Worm (Caenorhabditis elegans) whole organism, late embryonic: ENCODE data around the gene C02E7.6.

Source experiments
- ceh-45 ChIP-seq: fragments of 200-800 bp; sonication (Bioruptor generic); IDR thresholded peaks from 2 replicates; pipeline ENCODE4 v1.3.6; 2022; ENCODE audit warnings: missing genetic modification reagents, missing genetic modification characterization, missing compliant biosample characterization
- ceh-9 ChIP-seq: sonication (generic microtip); optimal IDR thresholded peaks from 2 replicates; lab custom pipeline; 2016; ENCODE audit warnings: mild to moderate bottlenecking, missing genetic modification characterization, inconsistent platforms, missing compliant biosample characterization
- nhr-11 ChIP-seq: fragments of 150-350 bp; optimal IDR thresholded peaks from 2 replicates; lab custom pipeline; 2014; ENCODE audit warnings: missing biosample characterization, missing genetic modification characterization
- nhr-232 ChIP-seq: sonication (generic microtip); optimal IDR thresholded peaks from 2 replicates; lab custom pipeline; 2016; ENCODE audit warnings: missing genetic modification characterization, missing compliant biosample characterization
- ztf-16 ChIP-seq: sonication (generic microtip); optimal IDR thresholded peaks from 2 replicates; lab custom pipeline; 2017; ENCODE audit warnings: missing genetic modification characterization, missing compliant biosample characterization

ce11 chrV:4937337-4937736, 18.3 kb downstream of the C02E7.6 start:
- TF ChIP-seq ztf-16 (tag; lab: Kevin White, UChicago): no peak
- TF ChIP-seq ceh-45 (GFP tag; lab: Robert Waterston, UW): no peak
- TF ChIP-seq nhr-11 (tag; lab: Kevin White, UChicago): no peak
- no peak for TF ChIP-seq nhr-232 (tag; lab: Kevin White, UChicago)
- TF ChIP-seq ceh-9: no peak
